Worm (Caenorhabditis elegans) whole organism, early embryonic: ENCODE data around the gene D1005.2.
"Not testable (repeated sequence)": the region's sequence is repeated elsewhere in the genome, so short reads cannot be mapped to it uniquely, and the experiment has no call there.

Experiments used
- B0310.2 ChIP-seq: sonication (generic microtip); optimal IDR thresholded peaks from 2 replicates; lab custom pipeline; 2016; ENCODE audit warnings: mild to moderate bottlenecking, missing genetic modification characterization, missing compliant biosample characterization
- F13C5.2 ChIP-seq: sonication (generic microtip); optimal IDR thresholded peaks from 2 replicates; lab custom pipeline; 2017; ENCODE audit warnings: mild to moderate bottlenecking, missing genetic modification characterization, inconsistent platforms, missing compliant biosample characterization
- aly-1 ChIP-seq: sonication (generic microtip); optimal IDR thresholded peaks from 2 replicates; lab custom pipeline; 2016; ENCODE audit warnings: missing genetic modification characterization, missing compliant biosample characterization
- ama-1 ChIP-seq: fragments of 150-350 bp; optimal IDR thresholded peaks from 2 replicates; lab custom pipeline; 2014
- ceh-13 ChIP-seq: fragments of 200-800 bp; sonication (Bioruptor generic); optimal IDR thresholded peaks from 2 replicates; lab custom pipeline; 2018; ENCODE audit warnings: mild to moderate bottlenecking, missing genetic modification characterization, missing compliant biosample characterization
- ceh-36 ChIP-seq: sonication (generic microtip); optimal IDR thresholded peaks from 2 replicates; lab custom pipeline; 2016; ENCODE audit warnings: missing genetic modification characterization, inconsistent platforms, missing compliant biosample characterization
- hmbx-1 ChIP-seq: sonication (generic microtip); optimal IDR thresholded peaks from 2 replicates; lab custom pipeline; 2016; ENCODE audit warnings: mild to moderate bottlenecking, missing genetic modification characterization, missing compliant biosample characterization
- hmg-4 ChIP-seq: fragments of 200-800 bp; sonication (Bioruptor generic); optimal IDR thresholded peaks from 2 replicates; lab custom pipeline; 2018; ENCODE audit warnings: mild to moderate bottlenecking, missing genetic modification characterization, missing compliant biosample characterization
- hnd-1 ChIP-seq: sonication (generic microtip); optimal IDR thresholded peaks from 2 replicates; lab custom pipeline; 2016; ENCODE audit warnings: missing genetic modification characterization, missing compliant biosample characterization
- pes-1 ChIP-seq: fragments of 200-800 bp; sonication (Bioruptor generic); IDR thresholded peaks from 2 replicates; pipeline ENCODE4 v1.3.6; 2022; ENCODE audit warnings: missing genetic modification reagents, missing genetic modification characterization, missing compliant biosample characterization
- scrt-1 ChIP-seq: fragments of 200-800 bp; sonication (Bioruptor generic); IDR thresholded peaks from 2 replicates; pipeline ENCODE4 v1.3.6; 2022; ENCODE audit warnings: missing genetic modification characterization, missing compliant biosample characterization
- sea-1 ChIP-seq: fragments of 200-800 bp; sonication (Bioruptor generic); conservative IDR thresholded peaks from 2 replicates; pipeline ENCODE4 v1.3.6; 2022; ENCODE audit warnings: missing genetic modification characterization, missing compliant biosample characterization
- tbx-37 ChIP-seq: fragments of 200-800 bp; sonication (Bioruptor generic); conservative IDR thresholded peaks from 2 replicates; pipeline ENCODE4 v1.3.6; 2022; ENCODE audit warnings: missing genetic modification reagents, missing genetic modification characterization, missing compliant biosample characterization
- tra-4 ChIP-seq: sonication (generic microtip); optimal IDR thresholded peaks from 2 replicates; lab custom pipeline; 2017; ENCODE audit warnings: missing genetic modification characterization, missing compliant biosample characterization

DNA sequence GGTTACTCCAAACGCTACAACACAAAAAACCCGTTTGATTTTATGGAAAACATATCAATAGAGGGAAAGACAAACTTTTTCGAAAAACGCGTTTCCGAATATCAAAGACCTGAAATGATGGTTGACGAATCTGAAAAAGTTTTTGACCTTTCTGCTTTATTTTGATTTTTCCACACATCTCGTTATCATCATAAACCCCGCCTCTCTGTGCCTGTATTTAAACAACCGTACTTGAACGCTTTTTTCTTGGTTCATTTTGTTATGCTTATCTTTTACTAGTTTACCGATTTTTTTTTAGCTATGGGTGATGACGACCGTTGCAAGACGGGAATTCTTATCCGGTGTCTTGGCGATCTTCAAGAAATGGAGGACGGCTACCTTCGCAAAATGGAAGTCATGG, 28.1 kb upstream of the D1005.2 start, which contains the start of gene F19G12.1:
- TF ChIP-seq scrt-1 (GFP tag; lab: Robert Waterston, UW); sea-1; tbx-37; ama-1 (lab: Kevin White, UChicago); ceh-13; hmbx-1; hmg-4 (GFP tag; lab: Kevin White, UChicago); B0310.2; hnd-1 (tag; lab: Kevin White, UChicago); aly-1 (tag; lab: Kevin White, UChicago); F13C5.2 (tag; lab: Kevin White, UChicago); tra-4 (tag; lab: Kevin White, UChicago); ceh-36 (tag; lab: Kevin White, UChicago); pes-1 (GFP tag; lab: Robert Waterston, UW): not testable (repeated sequence)
